Fruit fly (Drosophila melanogaster) whole organism, embryonic: ENCODE measurements around the gene Hrb98DE.

Experiments
- Atf6 ChIP-seq: fragments of 200-800 bp; sonication (Bioruptor generic); IDR thresholded peaks from 2 replicates; pipeline ENCODE4 v1.3.6; 2022; ENCODE audit warnings: missing biosample characterization, missing genetic modification characterization
- CG10431 ChIP-seq: fragments of 200-800 bp; sonication (Bioruptor generic); optimal IDR thresholded peaks from 3 replicates; lab custom pipeline; 2018; ENCODE audit warnings: missing biosample characterization, mild to moderate bottlenecking, missing genetic modification characterization
- CG10959 ChIP-seq: fragments of 200-800 bp; sonication (Bioruptor generic); IDR thresholded peaks from 2 replicates; pipeline ENCODE4 v1.3.6; 2022; ENCODE audit warnings: missing biosample characterization, missing genetic modification characterization
- CG11456 ChIP-seq: fragments of 200-800 bp; sonication (Bioruptor generic); IDR thresholded peaks from 3 replicates; pipeline ENCODE4 v1.3.6; 2022; ENCODE audit warnings: missing biosample characterization, missing genetic modification characterization
- CG12071 ChIP-seq: fragments of 200-800 bp; sonication (Bioruptor generic); optimal IDR thresholded peaks from 3 replicates; lab custom pipeline; 2018; ENCODE audit warnings: missing biosample characterization, mild to moderate bottlenecking, missing genetic modification characterization
- CG13296 ChIP-seq: fragments of 200-800 bp; sonication (Bioruptor generic); optimal IDR thresholded peaks from 3 replicates; lab custom pipeline; 2018; ENCODE audit warnings: missing biosample characterization, mild to moderate bottlenecking, missing genetic modification characterization
- CG13775 ChIP-seq: fragments of 200-800 bp; sonication (Bioruptor generic); optimal IDR thresholded peaks from 3 replicates; lab custom pipeline; 2017; ENCODE audit warnings: missing biosample characterization, mild to moderate bottlenecking, missing genetic modification characterization
- CG15011 ChIP-seq: fragments of 200-800 bp; sonication (Bioruptor generic); optimal IDR thresholded peaks from 3 replicates; lab custom pipeline; 2018; ENCODE audit warnings: missing biosample characterization, mild to moderate bottlenecking, missing genetic modification characterization
- CG15269 ChIP-seq: fragments of 200-800 bp; sonication (Bioruptor generic); optimal IDR thresholded peaks from 2 replicates; lab custom pipeline; 2018; ENCODE audit warnings: missing biosample characterization, mild to moderate bottlenecking, missing genetic modification characterization, moderate library complexity
- CG15514 ChIP-seq: fragments of 200-800 bp; sonication (Bioruptor generic); optimal IDR thresholded peaks from 3 replicates; lab custom pipeline; 2017; ENCODE audit warnings: missing biosample characterization, missing genetic modification characterization, mild to moderate bottlenecking, moderate library complexity, missing genetic modification reagents
- CG18599 ChIP-seq: fragments of 200-800 bp; sonication (Bioruptor generic); optimal IDR thresholded peaks from 3 replicates; lab custom pipeline; 2017; ENCODE audit warnings: missing biosample characterization, missing genetic modification characterization, mild to moderate bottlenecking, moderate library complexity, missing genetic modification reagents
- CG18764 ChIP-seq: fragments of 200-800 bp; sonication (Bioruptor generic); optimal IDR thresholded peaks from 3 replicates; lab custom pipeline; 2016; ENCODE audit warnings: missing biosample characterization, missing genetic modification characterization
- CG2129 ChIP-seq: fragments of 200-800 bp; sonication (Bioruptor generic); IDR thresholded peaks from 2 replicates; pipeline ENCODE4 v1.3.6; 2022; ENCODE audit warnings: missing biosample characterization, missing genetic modification characterization; ENCODE audit not compliant: partially characterized antibody
- CG2202 ChIP-seq: fragments of 200-800 bp; sonication (Bioruptor generic); optimal IDR thresholded peaks from 2 replicates; lab custom pipeline; 2018; ENCODE audit warnings: missing biosample characterization, mild to moderate bottlenecking, missing genetic modification characterization
- CG30020 ChIP-seq: fragments of 200-800 bp; optimal IDR thresholded peaks from 2 replicates; lab custom pipeline; 2019; ENCODE audit warnings: missing biosample characterization, mild to moderate bottlenecking, missing genetic modification characterization, moderate library complexity
- CG43689 ChIP-seq: fragments of 200-800 bp; sonication (Bioruptor generic); IDR thresholded peaks from 2 replicates; pipeline ENCODE4 v1.3.6; 2022; ENCODE audit warnings: missing biosample characterization, missing genetic modification characterization
- CG8281 ChIP-seq: fragments of 200-800 bp; sonication (Bioruptor generic); optimal IDR thresholded peaks from 2 replicates; lab custom pipeline; 2018; ENCODE audit warnings: missing biosample characterization, mild to moderate bottlenecking, missing genetic modification characterization, moderate library complexity
- CG8359 ChIP-seq: fragments of 200-800 bp; sonication (Bioruptor generic); optimal IDR thresholded peaks from 2 replicates; lab custom pipeline; 2017; ENCODE audit warnings: missing biosample characterization, mild to moderate bottlenecking, missing genetic modification characterization, borderline replicate concordance
- CrebB ChIP-seq: fragments of 200-800 bp; sonication (Bioruptor generic); optimal IDR thresholded peaks from 3 replicates; lab custom pipeline; 2018; ENCODE audit warnings: missing biosample characterization, mild to moderate bottlenecking, missing genetic modification characterization
- Dbx ChIP-seq: fragments of 200-800 bp; sonication (Bioruptor generic); IDR thresholded peaks from 3 replicates; pipeline ENCODE4 v1.3.6; 2022; ENCODE audit warnings: missing biosample characterization, missing genetic modification characterization
- Doc3 ChIP-seq: fragments of 200-800 bp; sonication (Bioruptor generic); IDR thresholded peaks from 3 replicates; pipeline ENCODE4 v1.3.6; 2022; ENCODE audit warnings: missing biosample characterization, missing genetic modification characterization; ENCODE audit not compliant: partially characterized antibody
- E2f2 ChIP-seq: fragments of 200-800 bp; sonication (Bioruptor generic); IDR thresholded peaks from 2 replicates; pipeline ENCODE4 v1.3.6; 2022; ENCODE audit warnings: missing biosample characterization, missing genetic modification characterization
- Hr3 ChIP-seq: fragments of 200-800 bp; sonication (Bioruptor generic); optimal IDR thresholded peaks from 3 replicates; lab custom pipeline; 2016; ENCODE audit warnings: missing biosample characterization, missing genetic modification characterization
- Hr51 ChIP-seq, 2 experiments: fragments of 200-800 bp; sonication (Bioruptor generic); optimal IDR thresholded peaks; 2 replicates in 1 of 2; 3 replicates in 1 of 2; lab custom pipeline; 2016 to 2018; ENCODE audit warnings: missing biosample characterization in 2 of 2, missing genetic modification characterization in 2 of 2, mild to moderate bottlenecking in 1 of 2, moderate library complexity in 1 of 2
- MTF-1 ChIP-seq: fragments of 200-800 bp; sonication (Bioruptor generic); optimal IDR thresholded peaks from 2 replicates; lab custom pipeline; 2018; ENCODE audit warnings: missing biosample characterization, mild to moderate bottlenecking, missing genetic modification characterization, borderline replicate concordance
- NFAT ChIP-seq: fragments of 200-800 bp; sonication (Bioruptor generic); IDR thresholded peaks from 2 replicates; pipeline ENCODE4 v1.3.6; 2022; ENCODE audit warnings: missing biosample characterization, missing genetic modification characterization
- NK7.1 ChIP-seq: fragments of 200-800 bp; sonication (Bioruptor generic); optimal IDR thresholded peaks from 3 replicates; lab custom pipeline; 2016; ENCODE audit warnings: missing biosample characterization, missing genetic modification characterization
- Neu2 ChIP-seq: fragments of 200-800 bp; sonication (Bioruptor generic); optimal IDR thresholded peaks from 3 replicates; lab custom pipeline; 2016; ENCODE audit warnings: missing biosample characterization, missing genetic modification characterization, borderline replicate concordance
- Nf-YA ChIP-seq: fragments of 200-800 bp; sonication (Bioruptor generic); IDR thresholded peaks from 2 replicates; pipeline ENCODE4 v1.3.6; 2022; ENCODE audit warnings: missing biosample characterization, missing genetic modification characterization
- Sox100B ChIP-seq: fragments of 200-800 bp; sonication (Bioruptor generic); optimal IDR thresholded peaks from 3 replicates; lab custom pipeline; 2018; ENCODE audit warnings: missing biosample characterization, mild to moderate bottlenecking, missing genetic modification characterization
- Sox102F ChIP-seq: fragments of 200-800 bp; sonication (Bioruptor generic); optimal IDR thresholded peaks from 2 replicates; lab custom pipeline; 2018; ENCODE audit warnings: missing biosample characterization, mild to moderate bottlenecking, missing genetic modification characterization, moderate library complexity
- cad ChIP-seq: fragments of >200 bp; optimal IDR thresholded peaks from 2 replicates; lab custom pipeline; 2017; ENCODE audit warnings: missing biosample characterization, missing genetic modification characterization
- cwo ChIP-seq: fragments of 200-800 bp; sonication (Bioruptor generic); optimal IDR thresholded peaks from 3 replicates; lab custom pipeline; 2017; ENCODE audit warnings: missing biosample characterization, missing genetic modification characterization, mild to moderate bottlenecking, moderate library complexity, missing genetic modification reagents
- fd102C ChIP-seq: fragments of 200-800 bp; sonication (Bioruptor generic); optimal IDR thresholded peaks from 2 replicates; lab custom pipeline; 2018; ENCODE audit warnings: missing biosample characterization, mild to moderate bottlenecking, missing genetic modification characterization, moderate library complexity
- insv ChIP-seq, 2 experiments: fragments of 200-800 bp; sonication (Bioruptor generic); optimal IDR thresholded peaks; 3 replicates each; lab custom pipeline; 2016 to 2018; ENCODE audit warnings: missing biosample characterization in 2 of 2, missing genetic modification characterization in 2 of 2
- lab ChIP-seq: fragments of 200-800 bp; sonication (Bioruptor generic); optimal IDR thresholded peaks from 3 replicates; lab custom pipeline; 2017; ENCODE audit warnings: missing biosample characterization, missing genetic modification characterization, mild to moderate bottlenecking, moderate library complexity, missing genetic modification reagents
- lov ChIP-seq, 2 experiments: fragments of 200-800 bp in 1 of 2; fragments of >200 bp in 1 of 2; sonication (Bioruptor generic) in 1 of 2; IDR thresholded peaks in 1 of 2; optimal IDR thresholded peaks in 1 of 2; 2 replicates in 1 of 2; 3 replicates in 1 of 2; pipeline versions ENCODE4 v1.3.6 to Lab custom; 2017 to 2022; ENCODE audit warnings: missing biosample characterization in 1 of 2, missing genetic modification characterization in 1 of 2
- nau ChIP-seq: fragments of 200-800 bp; sonication (Bioruptor generic); optimal IDR thresholded peaks from 3 replicates; lab custom pipeline; 2017; ENCODE audit warnings: missing biosample characterization, mild to moderate bottlenecking, missing genetic modification characterization, missing genetic modification reagents
- org-1 ChIP-seq: fragments of 200-800 bp; sonication (Bioruptor generic); optimal IDR thresholded peaks from 2 replicates; lab custom pipeline; 2017; ENCODE audit warnings: missing biosample characterization, missing genetic modification characterization
- otp ChIP-seq: fragments of 200-800 bp; sonication (Bioruptor generic); IDR thresholded peaks from 3 replicates; pipeline ENCODE4, ENCODE4 v1.3.6; 2022; ENCODE audit warnings: missing biosample characterization, missing genetic modification characterization
- pan ChIP-seq, 4 experiments: fragments of >200 bp in 3 of 4; fragments of 200-800 bp in 1 of 4; sonication (Bioruptor generic) in 1 of 4; optimal IDR thresholded peaks in 3 of 4; IDR thresholded peaks in 1 of 4; 2 replicates each; pipeline versions ENCODE4 v1.3.6 to Lab custom; 2017 to 2022; ENCODE audit warnings: missing biosample characterization in 2 of 4, missing genetic modification characterization in 2 of 4, mixed read lengths in 1 of 4
- pfk ChIP-seq: fragments of 200-800 bp; sonication (Bioruptor generic); optimal IDR thresholded peaks from 2 replicates; lab custom pipeline; 2018; ENCODE audit warnings: missing biosample characterization, mild to moderate bottlenecking, missing genetic modification characterization, moderate library complexity
- schlank ChIP-seq: fragments of 200-800 bp; sonication (Bioruptor generic); optimal IDR thresholded peaks from 2 replicates; lab custom pipeline; 2018; ENCODE audit warnings: missing biosample characterization, mild to moderate bottlenecking, missing genetic modification characterization
- scrt ChIP-seq: fragments of 200-800 bp; sonication (Bioruptor generic); optimal IDR thresholded peaks from 2 replicates; lab custom pipeline; 2018; ENCODE audit warnings: missing biosample characterization, mild to moderate bottlenecking, missing genetic modification characterization, moderate library complexity
- slou ChIP-seq: fragments of 200-800 bp; sonication (Bioruptor generic); optimal IDR thresholded peaks from 3 replicates; lab custom pipeline; 2016; ENCODE audit warnings: missing biosample characterization, missing genetic modification characterization
- unpg ChIP-seq: fragments of 200-800 bp; sonication (Bioruptor generic); optimal IDR thresholded peaks from 3 replicates; lab custom pipeline; 2018; ENCODE audit warnings: missing biosample characterization, mild to moderate bottlenecking, missing genetic modification characterization, moderate library complexity
- wek ChIP-seq: fragments of 200-800 bp; sonication (Bioruptor generic); optimal IDR thresholded peaks from 3 replicates; lab custom pipeline; 2018; ENCODE audit warnings: missing biosample characterization, mild to moderate bottlenecking, missing genetic modification characterization, moderate library complexity

Hrb98DE gene

dm6 chr3R:28556385-28556784 lies 43.2 kb upstream of the Hrb98DE start (continued):
- TF ChIP-seq Sox100B (peak; percentile 15), scrt (GFP tag; lab: Kevin White, UChicago) (peak; percentile 30), Sox102F (GFP tag; lab: Kevin White, UChicago) (peak; percentile 22), CG8359 (GFP tag; lab: Kevin White, UChicago) (peak; percentile 6), CG10431 (GFP tag; lab: Kevin White, UChicago) (peak; percentile 14), CG2129 (no peak), cad (no peak), CG13296 (GFP tag; lab: Kevin White, UChicago) (peak; percentile 58), lov (optimal IDR thresholded peaks at IDR 0.05; lab: Kevin White, UChicago) (no peak), lov (GFP tag; IDR thresholded peaks at IDR 0.05; lab: Robert Waterston, UW) (no peak), fd102C (GFP tag; lab: Kevin White, UChicago) (no peak), Neu2 (GFP tag; lab: Kevin White, UChicago) (no peak), CG11456 (GFP tag; lab: Robert Waterston, UW) (0 out of 3 replicates have a peak, but pooled peaks have one; percentile 40), CG10959 (GFP tag; lab: Robert Waterston, UW) (0 out of 2 replicates have a peak, but pooled peaks have one; percentile 32), pan (optimal IDR thresholded peaks at IDR 0.05; lab: Kevin White, UChicago) (no peak), pan (GFP tag; optimal IDR thresholded peaks at IDR 0.05 in 1 of 2, IDR thresholded peaks at IDR 0.05 in 1 of 2) (peak in 1 of 2 experiments; percentile 28), otp (GFP tag; lab: Robert Waterston, UW) (peak; percentile 44; the same call in 1 of the 3 replicates), org-1 (GFP tag; lab: Kevin White, UChicago) (peak; percentile 28), CG18599 (GFP tag; lab: Kevin White, UChicago) (peak; percentile 71), Nf-YA (GFP tag; lab: Robert Waterston, UW) (no peak), NFAT (GFP tag; lab: Robert Waterston, UW) (0 out of 2 replicates have a peak, but pooled peaks have one; percentile 8), Dbx (GFP tag; lab: Robert Waterston, UW) (peak; percentile 52; the same call in 1 of the 3 replicates), cwo (peak; percentile 24), CG12071 (GFP tag; lab: Kevin White, UChicago) (peak; percentile 37), CG13775 (GFP tag; lab: Kevin White, UChicago) (no peak), CG8281 (tag; lab: Kevin White, UChicago) (peak; percentile 35), CG30020 (tag; lab: Kevin White, UChicago) (no peak), Hr51 (GFP tag; optimal IDR thresholded peaks at IDR 0.05; lab: Kevin White, UChicago) (peak in 1 of 2 experiments; percentile 4), schlank (tag; lab: Kevin White, UChicago) (peak; percentile 33), CG18764 (GFP tag; lab: Kevin White, UChicago) (peak; percentile 18), CG43689 (GFP tag; lab: Robert Waterston, UW) (no peak), slou (GFP tag; lab: Kevin White, UChicago) (no peak), CG2202 (tag; lab: Kevin White, UChicago) (peak; percentile 19), E2f2 (GFP tag; lab: Robert Waterston, UW) (peak; percentile 30; the same call in 1 of the 2 replicates), NK7.1 (GFP tag; lab: Kevin White, UChicago) (no peak), lab (GFP tag; lab: Kevin White, UChicago) (peak; percentile 77), CG15269 (tag; lab: Kevin White, UChicago) (peak; percentile 13), CG15011 (GFP tag; lab: Kevin White, UChicago) (peak; percentile 64), MTF-1 (GFP tag; lab: Kevin White, UChicago) (peak; percentile 48), wek (GFP tag; lab: Kevin White, UChicago) (peak; percentile 19), Doc3 (GFP tag; lab: Robert Waterston, UW) (no peak), Atf6 (GFP tag; lab: Robert Waterston, UW) (peak; percentile 65), Hr3 (GFP tag; lab: Kevin White, UChicago) (no peak), CrebB (peak; percentile 4), pfk (GFP tag; lab: Kevin White, UChicago) (peak; percentile 4), insv (GFP tag; optimal IDR thresholded peaks at IDR 0.05; lab: Kevin White, UChicago) (peak in 1 of 2 experiments; percentile 18), unpg (peak; percentile 12), nau (GFP tag; lab: Kevin White, UChicago) (peak; percentile 66), CG15514 (GFP tag; lab: Kevin White, UChicago) (peak; percentile 53)
